Worm (Caenorhabditis elegans): ENCODE measurements around the gene R155.3.
A peak's percentile ranks its signal among the peaks of the same experiment; 100 is the strongest.

Gene R155.3

ce11 chrIII:1925786-1926185 is 50.8 kb downstream of the R155.3 start:
- TF ChIP-seq K09A11.1 (tag; optimal IDR thresholded peaks at IDR 0.05; ENCODE audit: insufficient read depth) = no peak
- TF ChIP-seq ceh-14 (tag; optimal IDR thresholded peaks at IDR 0.05) = no peak
- TF ChIP-seq nhr-11 (tag; optimal IDR thresholded peaks at IDR 0.05) = no peak

- TF ChIP-seq dmd-4 (tag; optimal IDR thresholded peaks at IDR 0.05; ENCODE audit: borderline replicate concordance) (peak; percentile 40), ceh-34 (tag; optimal IDR thresholded peaks at IDR 0.05) (peak; percentile 95), gmeb-2 (tag; optimal IDR thresholded peaks at IDR 0.05) (no peak), rnt-1 (tag; optimal IDR thresholded peaks at IDR 0.05) (peak; percentile 98), ceh-24 (tag; optimal IDR thresholded peaks at IDR 0.05) (no peak), ceh-6 (GFP tag; optimal IDR thresholded peaks at IDR 0.05) (no peak), ceh-31 (tag; optimal IDR thresholded peaks at IDR 0.05) (peak; percentile 87), pqm-1 (tag; optimal IDR thresholded peaks at IDR 0.05) (peak; percentile 65), ceh-14 (tag; optimal IDR thresholded peaks at IDR 0.05) (peak; percentile 66), T23F11.4 (GFP tag; optimal IDR thresholded peaks at IDR 0.05) (no peak), pag-3 (tag; optimal IDR thresholded peaks at IDR 0.05; ENCODE audit: borderline replicate concordance) (peak; percentile 54), F13H6.1 (tag; optimal IDR thresholded peaks at IDR 0.05) (peak; percentile 95), odd-2 (tag; optimal IDR thresholded peaks at IDR 0.05) (no peak), ceh-18 (tag; optimal IDR thresholded peaks at IDR 0.05) (peak; percentile 98), pat-9 (tag; optimal IDR thresholded peaks at IDR 0.05) (peak; percentile 44), zip-5 (tag; optimal IDR thresholded peaks at IDR 0.05) (peak; percentile 23), ceh-45 (GFP tag; IDR thresholded peaks at IDR 0.05) (no peak), madf-2 (tag; optimal IDR thresholded peaks at IDR 0.05) (peak; percentile 60), sdc-2 (tag; optimal IDR thresholded peaks at IDR 0.05) (peak; percentile 25), ref-2 (tag; optimal IDR thresholded peaks at IDR 0.05) (peak; percentile 94), unc-86 (tag; optimal IDR thresholded peaks at IDR 0.05) (peak; percentile 64), mec-3 (tag; optimal IDR thresholded peaks at IDR 0.05; ENCODE audit: borderline replicate concordance) (no peak), K02D7.2 (tag; optimal IDR thresholded peaks at IDR 0.05) (no peak), che-1 (tag; optimal IDR thresholded peaks at IDR 0.05) (no peak), nhr-11 (tag; optimal IDR thresholded peaks at IDR 0.05) (no peak), C38D4.7 (GFP tag; optimal IDR thresholded peaks at IDR 0.05) (no peak), ama-1 (optimal IDR thresholded peaks at IDR 0.05) (no peak), fax-1 (tag; optimal IDR thresholded peaks at IDR 0.05) (peak; percentile 51), dve-1 (tag; optimal IDR thresholded peaks at IDR 0.05) (peak; percentile 92), lim-6 (tag; optimal IDR thresholded peaks at IDR 0.05) (no peak), fkh-6 (tag; optimal IDR thresholded peaks at IDR 0.05) (no peak), pros-1 (tag; optimal IDR thresholded peaks at IDR 0.05) (peak; percentile 69), ztf-16 (tag; optimal IDR thresholded peaks at IDR 0.05) (no peak), Y22D7AL.16 (tag; optimal IDR thresholded peaks at IDR 0.05) (no peak), tbx-2 (tag; optimal IDR thresholded peaks at IDR 0.05) (peak; percentile 97), ceh-48 (tag; optimal IDR thresholded peaks at IDR 0.05) (no peak), K09A11.1 (tag; optimal IDR thresholded peaks at IDR 0.05; ENCODE audit: insufficient read depth) (peak; percentile 82), ceh-30 (tag; optimal IDR thresholded peaks at IDR 0.05) (peak; percentile 78), ceh-9 (tag; optimal IDR thresholded peaks at IDR 0.05) (no peak), hlh-6 (tag; optimal IDR thresholded peaks at IDR 0.05) (no peak), hlh-30 (tag; optimal IDR thresholded peaks at IDR 0.05; ENCODE audit: insufficient read depth) (peak; percentile 84), C08G9.2 (tag; optimal IDR thresholded peaks at IDR 0.05) (peak; percentile 66), npax-4 (tag; optimal IDR thresholded peaks at IDR 0.05) (no peak), pha-2 (tag; optimal IDR thresholded peaks at IDR 0.05) (peak; percentile 50), fkh-10 (GFP tag; optimal IDR thresholded peaks at IDR 0.05) (peak; percentile 1), ahr-1 (tag; optimal IDR thresholded peaks at IDR 0.05) (no peak), pax-1 (tag; optimal IDR thresholded peaks at IDR 0.05) (peak; percentile 85), unc-3 (GFP tag; conservative IDR thresholded peaks at IDR 0.05) (no peak), unc-3 (tag; optimal IDR thresholded peaks at IDR 0.05) (peak; percentile 72), ets-4 (tag; optimal IDR thresholded peaks at IDR 0.05) (peak; percentile 81), ttx-3 (tag; optimal IDR thresholded peaks at IDR 0.05) (no peak)
These were observed 51.4 kb downstream of the R155.3 start for ce11 chrIII:1925048-1925537.

Data from whole organism, late embryonic.